Worm (Caenorhabditis elegans) whole organism, L3 larva: Measurements from ENCODE around the gene chil-23.
"Not testable (repeated sequence)": the region's sequence is repeated elsewhere in the genome, so short reads cannot be mapped to it uniquely, and the experiment has no call there.

Experiments
- R02D3.7 ChIP-seq: fragments of 150-350 bp; optimal IDR thresholded peaks from 2 replicates; lab custom pipeline; 2014; ENCODE audit warnings: missing biosample characterization, missing genetic modification characterization
- aly-2 ChIP-seq: fragments of 150-350 bp; optimal IDR thresholded peaks from 2 replicates; lab custom pipeline; 2014; ENCODE audit warnings: missing biosample characterization, missing genetic modification characterization
- ama-1 ChIP-seq: fragments of 150-350 bp; optimal IDR thresholded peaks from 2 replicates; lab custom pipeline; 2018
- egl-27 ChIP-seq: sonication (generic microtip); optimal IDR thresholded peaks from 4 replicates; lab custom pipeline; 2017; ENCODE audit warnings: missing biosample characterization, missing genetic modification reagents, missing genetic modification characterization
- fkh-10 ChIP-seq: sonication (generic microtip); optimal IDR thresholded peaks from 2 replicates; lab custom pipeline; 2017; ENCODE audit warnings: missing biosample characterization, missing genetic modification reagents, missing genetic modification characterization
- jun-1 ChIP-seq: fragments of 150-350 bp; optimal IDR thresholded peaks from 2 replicates; lab custom pipeline; 2014; ENCODE audit warnings: missing biosample characterization, missing genetic modification reagents, missing genetic modification characterization
- mdl-1 ChIP-seq: fragments of 150-350 bp; optimal IDR thresholded peaks from 2 replicates; lab custom pipeline; 2014; ENCODE audit warnings: missing biosample characterization, missing genetic modification characterization
- nhr-237 ChIP-seq: fragments of 150-350 bp; optimal IDR thresholded peaks from 2 replicates; lab custom pipeline; 2014; ENCODE audit warnings: missing biosample characterization, missing genetic modification characterization
- pqm-1 ChIP-seq: fragments of 150-350 bp; optimal IDR thresholded peaks from 2 replicates; lab custom pipeline; 2017; ENCODE audit warnings: missing biosample characterization, missing genetic modification characterization, inconsistent platforms
- sea-2 ChIP-seq: fragments of 150-350 bp; sonication (generic microtip); optimal IDR thresholded peaks from 4 replicates; lab custom pipeline; 2014; ENCODE audit warnings: missing biosample characterization, missing genetic modification reagents, missing genetic modification characterization
- unc-62 ChIP-seq: fragments of 150-350 bp; sonication (generic microtip); optimal IDR thresholded peaks from 4 replicates; lab custom pipeline; 2014; ENCODE audit warnings: missing biosample characterization, missing genetic modification reagents, missing genetic modification characterization
- zag-1 ChIP-seq: fragments of 150-350 bp; optimal IDR thresholded peaks from 2 replicates; lab custom pipeline; 2014; ENCODE audit warnings: missing biosample characterization, missing genetic modification characterization

ce11 chrII:9459462-9459861 lies 8.9 kb downstream of the chil-23 start, which contains the start of gene R09D1.14:
- TF ChIP-seq R02D3.7 (tag; lab: Kevin White, UChicago); nhr-237; pqm-1 (tag; lab: Kevin White, UChicago); unc-62 (GFP tag; lab: Kevin White, UChicago); egl-27 (tag; lab: Kevin White, UChicago); ama-1 (lab: Kevin White, UChicago); mdl-1 (tag; lab: Kevin White, UChicago); jun-1; aly-2 (tag; lab: Kevin White, UChicago); zag-1 (tag; lab: Kevin White, UChicago); fkh-10 (GFP tag; lab: Kevin White, UChicago); sea-2 (GFP tag; lab: Kevin White, UChicago): not testable (repeated sequence)
